Worm (Caenorhabditis elegans): ENCODE data around the gene K08E3.2.

K08E3.2 gene

DNA sequence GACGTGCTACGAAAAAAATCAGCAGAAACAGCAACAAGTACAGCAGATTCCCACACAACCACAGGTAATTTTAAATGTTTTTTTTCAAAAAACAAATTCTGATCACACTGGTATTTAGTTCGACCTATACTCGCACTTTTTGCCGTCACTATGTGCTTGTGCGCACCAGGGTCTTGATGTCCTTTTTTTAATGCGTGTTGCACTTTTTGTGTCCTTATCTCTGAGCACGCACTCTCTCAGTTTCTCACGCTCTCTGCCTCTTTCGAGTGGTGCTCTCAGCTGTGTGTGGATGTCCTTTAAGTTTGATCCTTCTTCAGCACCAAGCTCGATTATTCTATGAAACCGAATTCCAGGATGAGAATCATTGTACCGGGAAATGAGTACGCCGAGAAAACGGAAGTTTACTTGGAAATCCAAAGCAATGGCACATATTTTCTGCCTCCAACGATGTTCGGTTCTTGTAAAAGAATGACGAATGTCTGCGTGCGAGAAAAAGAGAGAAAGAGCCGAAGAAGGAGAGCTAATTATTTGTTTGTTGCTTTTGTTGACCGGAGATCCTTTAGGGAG lies 30.0 kb downstream of the K08E3.2 start:
- TF ChIP-seq ama-1 (optimal IDR thresholded peaks at IDR 0.05) (no peak), aha-1 (tag; optimal IDR thresholded peaks at IDR 0.05) (no peak), lin-35 (GFP tag; optimal IDR thresholded peaks at IDR 0.05) (peak in 1 of 2 experiments; percentile 14), isw-1 (GFP tag; IDR thresholded peaks at IDR 0.05) (no peak), tbx-2 (tag; optimal IDR thresholded peaks at IDR 0.05) (no peak), fkh-4 (tag; optimal IDR thresholded peaks at IDR 0.05; ENCODE audit: borderline replicate concordance) (no peak), efl-3 (GFP tag; optimal IDR thresholded peaks at IDR 0.05) (no peak), nhr-85 (tag) (peak; percentile 1), lin-15B (tag; optimal IDR thresholded peaks at IDR 0.05) (no peak), nhr-19 (GFP tag; conservative IDR thresholded peaks at IDR 0.05) (no peak), nhr-84 (tag; optimal IDR thresholded peaks at IDR 0.05) (no peak), nhr-237 (tag; optimal IDR thresholded peaks at IDR 0.05) (no peak), mep-1 (tag; optimal IDR thresholded peaks at IDR 0.05) (peak; percentile 44), elt-3 (tag; optimal IDR thresholded peaks at IDR 0.05) (no peak), dsc-1 (tag; optimal IDR thresholded peaks at IDR 0.05) (peak; percentile 35), fkh-10 (GFP tag; optimal IDR thresholded peaks at IDR 0.05) (no peak), jun-1 (tag; optimal IDR thresholded peaks at IDR 0.05) (no peak), unc-130 (tag; optimal IDR thresholded peaks at IDR 0.05) (no peak), snpc-4 (tag; optimal IDR thresholded peaks at IDR 0.05) (no peak), lin-39 (tag; optimal IDR thresholded peaks at IDR 0.05) (no peak), pag-3 (tag; optimal IDR thresholded peaks at IDR 0.05; ENCODE audit: borderline replicate concordance, insufficient read depth) (no peak), pax-3 (tag; optimal IDR thresholded peaks at IDR 0.05) (peak; percentile 51), nhr-90 (tag; optimal IDR thresholded peaks at IDR 0.05; ENCODE audit: poor library complexity) (no peak), sup-37 (GFP tag; optimal IDR thresholded peaks at IDR 0.05) (no peak), swsn-7 (tag; optimal IDR thresholded peaks at IDR 0.05) (no peak), ceh-63 (GFP tag; optimal IDR thresholded peaks at IDR 0.05) (no peak), nhr-47 (tag; optimal IDR thresholded peaks at IDR 0.05) (peak; percentile 66), lin-13 (GFP tag; optimal IDR thresholded peaks at IDR 0.05) (no peak), ceh-88 (GFP tag; IDR thresholded peaks at IDR 0.05) (0 out of 2 replicates have a peak, but pooled peaks have one; percentile 8), skn-1 (tag; optimal IDR thresholded peaks at IDR 0.05) (no peak), mab-9 (GFP tag; IDR thresholded peaks at IDR 0.05) (no peak), C34B4.2 (tag; optimal IDR thresholded peaks at IDR 0.05) (no peak), xbp-1 (tag; optimal IDR thresholded peaks at IDR 0.05) (no peak), fkh-8 (tag; optimal IDR thresholded peaks at IDR 0.05) (peak; percentile 92), lin-14 (GFP tag; optimal IDR thresholded peaks at IDR 0.05) (peak; percentile 59), mef-2 (tag; optimal IDR thresholded peaks at IDR 0.05) (no peak), irx-1 (tag; optimal IDR thresholded peaks at IDR 0.05) (no peak), zip-4 (GFP tag; optimal IDR thresholded peaks at IDR 0.05) (no peak), sptf-1 (tag; optimal IDR thresholded peaks at IDR 0.05) (no peak), hpl-2 (GFP tag; optimal IDR thresholded peaks at IDR 0.05) (no peak), zag-1 (tag; optimal IDR thresholded peaks at IDR 0.05) (no peak), lir-3 (tag; optimal IDR thresholded peaks at IDR 0.05; ENCODE audit: poor library complexity) (no peak), hlh-17 (GFP tag; optimal IDR thresholded peaks at IDR 0.05; ENCODE audit: borderline replicate concordance) (no peak), unc-86 (tag; optimal IDR thresholded peaks at IDR 0.05) (peak; percentile 35), Y116A8C.19 (tag; optimal IDR thresholded peaks at IDR 0.05; ENCODE audit: borderline replicate concordance) (no peak), ets-5 (GFP tag; IDR thresholded peaks at IDR 0.05) (no peak), ztf-4 (tag; optimal IDR thresholded peaks at IDR 0.05) (no peak), rnt-1 (tag; optimal IDR thresholded peaks at IDR 0.05) (peak; percentile 8), elt-2 (tag; optimal IDR thresholded peaks at IDR 0.05) (no peak), alr-1 (tag; optimal IDR thresholded peaks at IDR 0.05; ENCODE audit: borderline replicate concordance) (no peak), C16A3.4 (tag; optimal IDR thresholded peaks at IDR 0.05) (no peak), efl-1 (optimal IDR thresholded peaks at IDR 0.05) (no peak), efl-1 (GFP tag; optimal IDR thresholded peaks at IDR 0.05 in 1 of 2) (no peak)
